Worm (Caenorhabditis elegans) whole organism, L4/young adult: Measurements from ENCODE around the gene lipl-8.

Experiments
- W03F9.2 ChIP-seq: fragments of 150-350 bp; optimal IDR thresholded peaks from 2 replicates; lab custom pipeline; 2014; ENCODE audit warnings: missing biosample characterization, missing genetic modification characterization
- dao-5 ChIP-seq: sonication (generic microtip); optimal IDR thresholded peaks from 2 replicates; lab custom pipeline; 2016; ENCODE audit warnings: missing genotype, missing genetic modification characterization, moderate library complexity, missing compliant biosample characterization
- him-1 ChIP-seq: sonication (generic microtip); optimal IDR thresholded peaks from 2 replicates; lab custom pipeline; 2016; ENCODE audit warnings: missing genotype, missing genetic modification reagents, missing genetic modification characterization, missing compliant biosample characterization

ce11 chrV:14728754-14729153, 19.8 kb downstream of the lipl-8 start, which contains the start of gene Y50E8A.2:
- no peak for TF ChIP-seq him-1 (tag; lab: Kevin White, UChicago)
- TF ChIP-seq dao-5 (tag; lab: Kevin White, UChicago), result no peak
- no peak for TF ChIP-seq W03F9.2 (tag; lab: Kevin White, UChicago)
